Worm (Caenorhabditis elegans) whole organism, L1 larva: Measurements from ENCODE around the gene fbxc-34.

Experiments
- C16A3.4 ChIP-seq: fragments of 150-350 bp; optimal IDR thresholded peaks from 2 replicates; lab custom pipeline; 2014; ENCODE audit warnings: missing biosample characterization, missing genetic modification characterization
- C34B4.2 ChIP-seq: sonication (generic microtip); optimal IDR thresholded peaks from 2 replicates; lab custom pipeline; 2017; ENCODE audit warnings: mild to moderate bottlenecking, missing genetic modification characterization, missing compliant biosample characterization
- F16B12.6 ChIP-seq: fragments of 150-350 bp; optimal IDR thresholded peaks from 2 replicates; lab custom pipeline; 2014; ENCODE audit warnings: missing biosample characterization, missing genetic modification characterization
- ama-1 ChIP-seq: fragments of 150-350 bp; optimal IDR thresholded peaks from 2 replicates; lab custom pipeline; 2014
- blmp-1 ChIP-seq: fragments of 150-350 bp; optimal IDR thresholded peaks from 2 replicates; lab custom pipeline; 2014; ENCODE audit warnings: missing biosample characterization, missing genetic modification characterization
- ceh-8 ChIP-seq: fragments of 200-800 bp; sonication (Bioruptor generic); optimal IDR thresholded peaks from 2 replicates; lab custom pipeline; 2018; ENCODE audit warnings: mild to moderate bottlenecking, missing genetic modification characterization, moderate library complexity, missing compliant biosample characterization
- ceh-82 ChIP-seq, 3 experiments: fragments of 150-350 bp in 1 of 3; sonication (generic microtip) in 2 of 3; optimal IDR thresholded peaks; 2 replicates each; lab custom pipeline; 2014 to 2017; ENCODE audit warnings: missing biosample characterization in 3 of 3, missing genetic modification characterization in 3 of 3
- ceh-88 ChIP-seq: fragments of 200-800 bp; sonication (Bioruptor generic); IDR thresholded peaks from 2 replicates; pipeline ENCODE4 v1.3.6; 2022; ENCODE audit warnings: missing genetic modification characterization, missing compliant biosample characterization
- ceh-90 ChIP-seq: sonication (generic microtip); optimal IDR thresholded peaks from 2 replicates; lab custom pipeline; 2016; ENCODE audit warnings: missing genetic modification characterization, missing compliant biosample characterization
- ces-1 ChIP-seq: fragments of 150-350 bp; optimal IDR thresholded peaks from 2 replicates; lab custom pipeline; 2014; ENCODE audit warnings: missing biosample characterization, missing genetic modification reagents, missing genetic modification characterization
- dpl-1 ChIP-seq, 3 experiments: fragments of 150-350 bp in 2 of 3; sonication (generic microtip) in 1 of 3; optimal IDR thresholded peaks; 2 replicates each; lab custom pipeline; 2014 to 2017; ENCODE audit warnings: missing biosample characterization in 3 of 3, missing genetic modification characterization in 3 of 3, missing genetic modification reagents in 3 of 3
- dsc-1 ChIP-seq: sonication (generic microtip); optimal IDR thresholded peaks from 2 replicates; lab custom pipeline; 2016; ENCODE audit warnings: mild to moderate bottlenecking, missing genetic modification characterization, missing compliant biosample characterization
- efl-1 ChIP-seq, 4 experiments: fragments of 150-350 bp; optimal IDR thresholded peaks in 3 of 4; peaks in 1 of 4; 1 replicate in 1 of 4; 2 replicates in 3 of 4; lab custom pipeline; 2014; ENCODE audit warnings: missing biosample characterization in 2 of 4, missing genetic modification characterization in 2 of 4, missing genetic modification reagents in 2 of 4
- egl-13 ChIP-seq: sonication (generic microtip); optimal IDR thresholded peaks from 2 replicates; lab custom pipeline; 2016; ENCODE audit warnings: missing genotype, missing genetic modification reagents, missing genetic modification characterization, missing compliant biosample characterization
- egl-27 ChIP-seq, 2 experiments: fragments of 150-350 bp in 1 of 2; sonication (generic microtip); optimal IDR thresholded peaks; 3 replicates each; lab custom pipeline; 2017 to 2018; ENCODE audit warnings: missing biosample characterization in 2 of 2, missing genetic modification characterization in 2 of 2, missing genetic modification reagents in 2 of 2
- elt-2 ChIP-seq: sonication (generic microtip); optimal IDR thresholded peaks from 2 replicates; lab custom pipeline; 2016; ENCODE audit warnings: missing genetic modification characterization, mild to moderate bottlenecking, inconsistent platforms, missing compliant biosample characterization, missing genetic modification reagents
- elt-3 ChIP-seq, 6 experiments: fragments of 150-350 bp in 1 of 6; sonication (generic microtip); optimal IDR thresholded peaks; 2 replicates each; lab custom pipeline; 2017 to 2018; ENCODE audit warnings: missing biosample characterization in 6 of 6, missing genetic modification characterization in 6 of 6, inconsistent platforms in 1 of 6
- ets-5 ChIP-seq: fragments of 200-800 bp; sonication (Bioruptor generic); IDR thresholded peaks from 2 replicates; pipeline ENCODE4 v1.3.6; 2022; ENCODE audit warnings: missing genetic modification characterization, missing compliant biosample characterization
- fkh-4 ChIP-seq: sonication (generic microtip); optimal IDR thresholded peaks from 2 replicates; lab custom pipeline; 2016; ENCODE audit warnings: missing compliant biosample characterization, missing genetic modification characterization, borderline replicate concordance
- fkh-8 ChIP-seq: sonication (generic microtip); optimal IDR thresholded peaks from 2 replicates; lab custom pipeline; 2016; ENCODE audit warnings: mild to moderate bottlenecking, missing genetic modification characterization, missing compliant biosample characterization
- fos-1 ChIP-seq: fragments of 150-350 bp; optimal IDR thresholded peaks from 2 replicates; lab custom pipeline; 2014; ENCODE audit warnings: missing biosample characterization, missing genetic modification characterization
- hlh-4 ChIP-seq: sonication (generic microtip); optimal IDR thresholded peaks from 2 replicates; lab custom pipeline; 2016; ENCODE audit warnings: mild to moderate bottlenecking, missing genetic modification characterization, missing compliant biosample characterization
- isw-1 ChIP-seq: fragments of 200-800 bp; sonication (Bioruptor generic); IDR thresholded peaks from 2 replicates; pipeline ENCODE4 v1.3.6; 2022; ENCODE audit warnings: missing genetic modification characterization, missing compliant biosample characterization
- jun-1 ChIP-seq: fragments of 150-350 bp; optimal IDR thresholded peaks from 2 replicates; lab custom pipeline; 2014; ENCODE audit warnings: missing biosample characterization, missing genetic modification reagents, missing genetic modification characterization
- lin-13 ChIP-seq: fragments of 150-350 bp; optimal IDR thresholded peaks from 2 replicates; lab custom pipeline; 2014; ENCODE audit warnings: missing biosample characterization, missing genetic modification reagents, missing genetic modification characterization
- lin-35 ChIP-seq, 2 experiments: fragments of 150-350 bp; optimal IDR thresholded peaks; 2 replicates each; lab custom pipeline; 2014; ENCODE audit warnings: missing biosample characterization in 2 of 2, missing genetic modification characterization in 2 of 2, missing genetic modification reagents in 2 of 2
- lin-39 ChIP-seq: fragments of 150-350 bp; optimal IDR thresholded peaks from 2 replicates; lab custom pipeline; 2014; ENCODE audit warnings: missing biosample characterization, missing genetic modification reagents, missing genetic modification characterization
- mdl-1 ChIP-seq, 2 experiments: fragments of 150-350 bp; optimal IDR thresholded peaks; 2 replicates each; lab custom pipeline; 2014 to 2017; ENCODE audit warnings: missing biosample characterization in 2 of 2, missing genetic modification characterization in 2 of 2, inconsistent platforms in 1 of 2
- nhr-11 ChIP-seq: fragments of 150-350 bp; optimal IDR thresholded peaks from 2 replicates; lab custom pipeline; 2014; ENCODE audit warnings: missing biosample characterization, missing genetic modification characterization
- nhr-19 ChIP-seq: fragments of 200-800 bp; sonication (Bioruptor generic); conservative IDR thresholded peaks from 2 replicates; pipeline ENCODE4 v1.3.6; 2022; ENCODE audit warnings: missing genetic modification characterization, missing compliant biosample characterization
- nhr-20 ChIP-seq: sonication (generic microtip); optimal IDR thresholded peaks from 2 replicates; lab custom pipeline; 2016; ENCODE audit warnings: mild to moderate bottlenecking, missing genetic modification characterization, missing compliant biosample characterization
- nhr-47 ChIP-seq: sonication (generic microtip); optimal IDR thresholded peaks from 2 replicates; lab custom pipeline; 2016; ENCODE audit warnings: mild to moderate bottlenecking, missing genetic modification characterization, moderate library complexity, missing compliant biosample characterization
- nhr-77 ChIP-seq: fragments of 150-350 bp; optimal IDR thresholded peaks from 2 replicates; lab custom pipeline; 2014; ENCODE audit warnings: missing biosample characterization, missing genetic modification characterization
- nhr-85 ChIP-seq: sonication (generic microtip); peaks from one replicate; lab custom pipeline; 2016; ENCODE audit warnings: missing genetic modification characterization, inconsistent platforms, missing compliant biosample characterization
- pax-3 ChIP-seq: fragments of 200-800 bp; sonication (Bioruptor generic); optimal IDR thresholded peaks from 2 replicates; lab custom pipeline; 2018; ENCODE audit warnings: mild to moderate bottlenecking, missing genetic modification characterization, moderate library complexity, missing compliant biosample characterization
- pqm-1 ChIP-seq: sonication (generic microtip); optimal IDR thresholded peaks from 3 replicates; lab custom pipeline; 2017; ENCODE audit warnings: missing biosample characterization, missing genetic modification characterization
- rnt-1 ChIP-seq: sonication (generic microtip); optimal IDR thresholded peaks from 2 replicates; lab custom pipeline; 2016; ENCODE audit warnings: mild to moderate bottlenecking, missing genetic modification characterization, moderate library complexity, missing compliant biosample characterization
- skn-1 ChIP-seq: fragments of 150-350 bp; optimal IDR thresholded peaks from 2 replicates; lab custom pipeline; 2014; ENCODE audit warnings: missing biosample characterization, missing genetic modification characterization
- sptf-1 ChIP-seq: fragments of 150-350 bp; optimal IDR thresholded peaks from 2 replicates; lab custom pipeline; 2014; ENCODE audit warnings: missing biosample characterization, missing genetic modification characterization
- sup-37 ChIP-seq: fragments of 200-800 bp; sonication (Bioruptor generic); optimal IDR thresholded peaks from 2 replicates; lab custom pipeline; 2018; ENCODE audit warnings: mild to moderate bottlenecking, missing genetic modification characterization, missing compliant biosample characterization
- tbx-2 ChIP-seq: sonication (generic microtip); optimal IDR thresholded peaks from 2 replicates; lab custom pipeline; 2016; ENCODE audit warnings: missing genetic modification characterization, missing compliant biosample characterization
- tlp-1 ChIP-seq: fragments of 150-350 bp; optimal IDR thresholded peaks from 2 replicates; lab custom pipeline; 2014; ENCODE audit warnings: missing biosample characterization, missing genetic modification characterization
- unc-130 ChIP-seq: fragments of 150-350 bp; optimal IDR thresholded peaks from 2 replicates; lab custom pipeline; 2017; ENCODE audit warnings: missing biosample characterization, missing genetic modification characterization, inconsistent platforms
- unc-30 ChIP-seq: sonication (generic microtip); optimal IDR thresholded peaks from 2 replicates; lab custom pipeline; 2017; ENCODE audit warnings: missing biosample characterization, missing genetic modification characterization
- unc-86 ChIP-seq: sonication (generic microtip); optimal IDR thresholded peaks from 2 replicates; lab custom pipeline; 2016; ENCODE audit warnings: missing genetic modification characterization, missing compliant biosample characterization
- unc-98 ChIP-seq: fragments of 200-800 bp; sonication (Bioruptor generic); IDR thresholded peaks from 2 replicates; pipeline ENCODE4 v1.3.6; 2022; ENCODE audit warnings: missing genetic modification characterization, missing compliant biosample characterization
- zag-1 ChIP-seq: fragments of 150-350 bp; optimal IDR thresholded peaks from 2 replicates; lab custom pipeline; 2014; ENCODE audit warnings: missing biosample characterization, missing genetic modification characterization

The fbxc-34 gene

DNA sequence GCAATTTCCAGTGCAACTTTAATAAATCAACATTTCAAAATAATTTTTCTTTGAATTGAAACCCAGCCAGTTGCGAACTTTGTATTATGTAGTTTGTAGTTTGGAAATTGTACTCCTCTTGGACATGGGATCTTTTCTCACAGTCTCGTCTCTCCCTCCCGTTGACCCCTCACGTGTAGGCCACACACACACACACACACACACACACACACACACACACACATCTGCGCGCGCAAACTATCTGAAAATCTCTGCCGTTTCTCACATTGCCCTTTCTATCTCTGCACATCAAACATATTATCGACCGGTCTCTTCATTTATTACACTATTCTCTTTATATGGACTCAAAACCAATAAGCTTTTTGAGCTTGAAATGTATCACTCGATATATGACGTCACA is 9.8 kb downstream of the fbxc-34 start, which contains the start of gene fbxc-36:
fbxc-36 (plus strand) TSS at position 205 of the 400 bp plus-strand sequence.
- peak in 1 of 2 experiments; percentile 42 for TF ChIP-seq lin-35 (GFP tag; optimal IDR thresholded peaks at IDR 0.05; lab: Kevin White, UChicago)
- no peak for TF ChIP-seq efl-1 (optimal IDR thresholded peaks at IDR 0.05; lab: Kevin White, UChicago)
- peak in 1 of 2 experiments; percentile 86 for TF ChIP-seq efl-1 (GFP tag; optimal IDR thresholded peaks at IDR 0.05 in 1 of 2; lab: Kevin White, UChicago)
- TF ChIP-seq nhr-85 (tag; lab: Kevin White, UChicago): peak; percentile 67
- TF ChIP-seq mdl-1 (tag; optimal IDR thresholded peaks at IDR 0.05; lab: Kevin White, UChicago): peak in 1 of 2 experiments; percentile 5
- TF ChIP-seq dpl-1 (GFP tag; optimal IDR thresholded peaks at IDR 0.05; lab: Kevin White, UChicago): no peak

- TF ChIP-seq blmp-1 (tag; lab: Kevin White, UChicago) (no peak), lin-35 (GFP tag; optimal IDR thresholded peaks at IDR 0.05; lab: Kevin White, UChicago) (peak in 1 of 2 experiments; percentile 20), C34B4.2 (tag; lab: Kevin White, UChicago) (no peak), elt-2 (tag; lab: Kevin White, UChicago) (peak; percentile 94), efl-1 (optimal IDR thresholded peaks at IDR 0.05; lab: Kevin White, UChicago) (no peak), efl-1 (GFP tag; optimal IDR thresholded peaks at IDR 0.05 in 1 of 2; lab: Kevin White, UChicago) (no peak), nhr-77 (tag; lab: Kevin White, UChicago) (no peak), pqm-1 (peak; percentile 15), fkh-4 (no peak)
Observed at ce11 chrII:943773-944172, 12.8 kb downstream of the fbxc-34 start, which contains the start of gene clec-43. Gene clec-43, plus strand, starts transcription at chrII:944066.

- TF ChIP-seq F16B12.6 (tag; lab: Kevin White, UChicago): no peak
- no peak for TF ChIP-seq jun-1
- no peak for TF ChIP-seq nhr-11
- TF ChIP-seq ceh-8 (GFP tag; lab: Kevin White, UChicago): no peak
- TF ChIP-seq ama-1 (lab: Kevin White, UChicago): no peak
- no peak for TF ChIP-seq pqm-1
- TF ChIP-seq fkh-4: no peak
- TF ChIP-seq sup-37 (GFP tag; lab: Kevin White, UChicago): no peak
- TF ChIP-seq fkh-8: no peak
- TF ChIP-seq lin-35 (GFP tag; optimal IDR thresholded peaks at IDR 0.05; lab: Kevin White, UChicago): no peak
- TF ChIP-seq unc-130: no peak
- TF ChIP-seq ceh-88 (GFP tag; lab: Robert Waterston, UW): no peak
- no peak for TF ChIP-seq pax-3 (tag; lab: Kevin White, UChicago)
- TF ChIP-seq unc-86 (tag; lab: Kevin White, UChicago): no peak
Observed at ce11 chrII:948091-948490, 17.1 kb downstream of the fbxc-34 start, which contains the start of gene fbxc-32. Gene fbxc-32, minus strand, starts transcription at chrII:948191.

DNA sequence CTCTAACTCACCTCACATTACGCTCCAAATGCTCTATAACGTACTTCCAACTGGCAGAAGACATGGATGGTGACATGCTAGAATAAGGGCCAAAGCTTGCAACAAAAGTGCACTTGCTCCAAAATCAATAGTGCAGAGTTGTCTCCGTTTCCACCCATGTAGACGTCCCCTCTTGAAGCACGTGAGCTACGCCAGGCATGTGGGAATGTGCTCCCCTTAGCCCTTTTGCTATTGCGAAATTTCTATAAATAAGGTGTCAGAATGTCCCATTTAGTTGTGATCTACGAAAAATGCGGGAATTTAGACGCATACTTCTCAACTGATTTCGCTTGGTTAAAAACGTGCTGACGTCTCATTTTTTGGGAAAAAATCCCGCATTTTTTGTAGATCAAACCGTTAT is 19.4 kb downstream of the fbxc-34 start:
- no peak for TF ChIP-seq unc-98 (GFP tag; lab: Robert Waterston, UW)
- TF ChIP-seq ets-5 (GFP tag; lab: Robert Waterston, UW): no peak
- no peak for TF ChIP-seq ces-1 (GFP tag; lab: Kevin White, UChicago)
- TF ChIP-seq isw-1 (GFP tag; lab: Robert Waterston, UW): peak; percentile 19; the same call in 1 of the 2 replicates
- no peak for TF ChIP-seq nhr-19 (GFP tag; lab: Robert Waterston, UW)
- no peak for TF ChIP-seq rnt-1
- no peak for TF ChIP-seq skn-1 (tag; lab: Kevin White, UChicago)
- TF ChIP-seq ceh-82 (tag; optimal IDR thresholded peaks at IDR 0.05; lab: Kevin White, UChicago): peak in 2 of 3 experiments; percentile 19 to 45
- no peak for TF ChIP-seq ceh-88 (GFP tag; lab: Robert Waterston, UW)
- TF ChIP-seq tlp-1 (tag; lab: Kevin White, UChicago): no peak
- TF ChIP-seq lin-39 (tag; lab: Kevin White, UChicago): no peak
- no peak for TF ChIP-seq unc-30
- peak; percentile 52 for TF ChIP-seq fkh-8
- TF ChIP-seq C16A3.4: no peak
- TF ChIP-seq zag-1 (tag; lab: Kevin White, UChicago): no peak
- no peak for TF ChIP-seq dsc-1
- TF ChIP-seq egl-27 (tag; optimal IDR thresholded peaks at IDR 0.05; lab: Kevin White, UChicago): no peak
- TF ChIP-seq fos-1 (tag; lab: Kevin White, UChicago): no peak
- TF ChIP-seq C34B4.2 (tag; lab: Kevin White, UChicago): no peak
- no peak for TF ChIP-seq nhr-47 (tag; lab: Kevin White, UChicago)
- no peak for TF ChIP-seq sptf-1
- no peak for TF ChIP-seq efl-1 (optimal IDR thresholded peaks at IDR 0.05; lab: Kevin White, UChicago)
- TF ChIP-seq efl-1 (GFP tag; optimal IDR thresholded peaks at IDR 0.05 in 1 of 2; lab: Kevin White, UChicago): no peak
- TF ChIP-seq ceh-90 (tag; lab: Kevin White, UChicago): no peak
- TF ChIP-seq egl-13: no peak
- TF ChIP-seq nhr-20 (tag; lab: Kevin White, UChicago): no peak
- TF ChIP-seq tbx-2: no peak
- no peak for TF ChIP-seq lin-13
- no peak for TF ChIP-seq elt-3 (tag; optimal IDR thresholded peaks at IDR 0.05; lab: Kevin White, UChicago)
- TF ChIP-seq hlh-4 (tag; lab: Kevin White, UChicago): no peak
